Worm (Caenorhabditis elegans) whole organism, L4/young adult: ENCODE results near the gene srz-60.

Source experiments
- W03F9.2 ChIP-seq: fragments of 150-350 bp; optimal IDR thresholded peaks from 2 replicates; lab custom pipeline; 2014; ENCODE audit warnings: missing biosample characterization, missing genetic modification characterization
- him-1 ChIP-seq: sonication (generic microtip); optimal IDR thresholded peaks from 2 replicates; lab custom pipeline; 2016; ENCODE audit warnings: missing genotype, missing genetic modification reagents, missing genetic modification characterization, missing compliant biosample characterization

DNA sequence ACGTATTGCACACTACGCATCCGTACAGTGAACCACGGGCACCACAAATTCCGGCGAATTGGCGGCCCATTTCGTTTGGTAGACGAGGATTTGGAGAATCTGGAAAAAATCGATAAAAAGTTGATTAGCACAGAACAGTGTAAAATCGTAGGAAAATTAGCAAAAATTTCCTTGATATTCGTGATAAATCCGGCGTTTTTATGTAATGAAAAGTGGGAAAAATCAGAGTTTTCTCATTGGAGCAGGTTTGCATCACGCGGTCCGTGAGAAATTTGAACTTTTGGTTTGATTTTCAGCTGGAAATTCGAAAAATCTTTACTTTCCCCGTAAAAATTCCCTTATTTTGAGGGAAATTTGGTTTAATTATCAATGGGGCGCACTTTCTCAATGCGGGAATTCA lies 44.7 kb upstream of the srz-60 start, which contains the start of gene B0546.4:
- TF ChIP-seq him-1, result no peak
- no peak for TF ChIP-seq W03F9.2 (tag; lab: Kevin White, UChicago)
